Worm (Caenorhabditis elegans) whole organism, L4 larva: ENCODE results near the gene ZK370.4.

Experiments used
- D1046.2 ChIP-seq: fragments of 200-800 bp; sonication (Bioruptor generic); IDR thresholded peaks from 2 replicates; pipeline ENCODE4 v1.3.6; 2022; ENCODE audit warnings: missing genetic modification characterization, missing compliant biosample characterization
- F10B5.3 ChIP-seq: sonication (generic microtip); optimal IDR thresholded peaks from 2 replicates; lab custom pipeline; 2016; ENCODE audit warnings: mild to moderate bottlenecking, missing genetic modification characterization, missing compliant biosample characterization
- F26F4.8 ChIP-seq: fragments of 200-800 bp; sonication (Bioruptor generic); conservative IDR thresholded peaks from 2 replicates; pipeline ENCODE4 v1.3.6; 2022; ENCODE audit warnings: missing genetic modification characterization, missing compliant biosample characterization
- F49E8.2 ChIP-seq: sonication (generic microtip); optimal IDR thresholded peaks from 2 replicates; lab custom pipeline; 2016; ENCODE audit warnings: missing compliant biosample characterization, mild to moderate bottlenecking, missing genetic modification characterization, borderline replicate concordance
- R02D3.7 ChIP-seq: fragments of 150-350 bp; sonication (generic microtip); optimal IDR thresholded peaks from 3 replicates; lab custom pipeline; 2014; ENCODE audit warnings: missing biosample characterization, missing genetic modification characterization
- ZK337.2 ChIP-seq: fragments of 200-800 bp; sonication (Bioruptor generic); IDR thresholded peaks from 2 replicates; pipeline ENCODE4 v1.3.6; 2022; ENCODE audit warnings: missing genetic modification reagents, missing genetic modification characterization, missing compliant biosample characterization
- aly-2 ChIP-seq: sonication (generic microtip); optimal IDR thresholded peaks from 2 replicates; lab custom pipeline; 2018; ENCODE audit warnings: missing biosample characterization, missing genetic modification characterization
- ama-1 ChIP-seq: fragments of 150-350 bp; optimal IDR thresholded peaks from 2 replicates; lab custom pipeline; 2014; ENCODE audit warnings: inconsistent platforms, mixed read lengths
- ceh-20 ChIP-seq: fragments of 200-800 bp; sonication (Bioruptor generic); IDR thresholded peaks from 2 replicates; pipeline ENCODE4 v1.3.6; 2022; ENCODE audit warnings: missing genetic modification reagents, missing genetic modification characterization, missing compliant biosample characterization
- ceh-28 ChIP-seq: fragments of 150-350 bp; optimal IDR thresholded peaks from 2 replicates; lab custom pipeline; 2014; ENCODE audit warnings: missing biosample characterization, missing genetic modification reagents, missing genetic modification characterization
- cey-2 ChIP-seq: sonication (generic microtip); optimal IDR thresholded peaks from 3 replicates; lab custom pipeline; 2017; ENCODE audit warnings: missing genetic modification characterization, mild to moderate bottlenecking, missing compliant biosample characterization, antibody characterized with exemption, borderline replicate concordance; ENCODE audit not compliant: insufficient read depth
- daf-16 ChIP-seq, 3 experiments: sonication (generic microtip); optimal IDR thresholded peaks; 2 replicates each; lab custom pipeline; 2016 to 2017; ENCODE audit warnings: missing genetic modification characterization in 3 of 3, missing genetic modification reagents in 3 of 3, mild to moderate bottlenecking in 2 of 3, missing compliant biosample characterization in 2 of 3, missing biosample characterization in 1 of 3, moderate library complexity in 1 of 3
- daf-8 ChIP-seq: fragments of 200-800 bp; sonication (Bioruptor generic); IDR thresholded peaks from 2 replicates; pipeline ENCODE4 v1.3.6; 2022; ENCODE audit warnings: missing genetic modification characterization, missing compliant biosample characterization
- dmd-6 ChIP-seq: fragments of 200-800 bp; sonication (Bioruptor generic); IDR thresholded peaks from 2 replicates; pipeline ENCODE4 v1.3.6; 2022; ENCODE audit warnings: missing genetic modification reagents, missing genetic modification characterization, missing compliant biosample characterization
- dmd-9 ChIP-seq: fragments of 200-800 bp; sonication (Bioruptor generic); IDR thresholded peaks from 2 replicates; pipeline ENCODE4 v1.3.6; 2022; ENCODE audit warnings: missing genetic modification reagents, missing genetic modification characterization, missing compliant biosample characterization
- dpl-1 ChIP-seq: fragments of 150-350 bp; optimal IDR thresholded peaks from 2 replicates; lab custom pipeline; 2014; ENCODE audit warnings: missing biosample characterization, missing genetic modification reagents, missing genetic modification characterization
- duxl-1 ChIP-seq: sonication (generic microtip); optimal IDR thresholded peaks from 2 replicates; lab custom pipeline; 2016; ENCODE audit warnings: mild to moderate bottlenecking, missing genetic modification characterization, moderate library complexity, missing compliant biosample characterization; ENCODE audit not compliant: poor library complexity
- dve-1 ChIP-seq: sonication (generic microtip); optimal IDR thresholded peaks from 2 replicates; lab custom pipeline; 2017; ENCODE audit warnings: antibody characterized with exemption, mild to moderate bottlenecking, missing genetic modification characterization, missing compliant biosample characterization; ENCODE audit not compliant: insufficient read depth
- egl-27 ChIP-seq: sonication (generic microtip); optimal IDR thresholded peaks from 3 replicates; lab custom pipeline; 2017; ENCODE audit warnings: missing biosample characterization, missing genetic modification reagents, missing genetic modification characterization
- egl-43 ChIP-seq: fragments of 200-800 bp; sonication (Bioruptor generic); IDR thresholded peaks from 2 replicates; pipeline ENCODE4 v1.3.6; 2022; ENCODE audit warnings: missing genetic modification reagents, missing genetic modification characterization, missing compliant biosample characterization
- fkh-10 ChIP-seq: fragments of 150-350 bp; optimal IDR thresholded peaks from 2 replicates; lab custom pipeline; 2014; ENCODE audit warnings: missing biosample characterization, missing genetic modification reagents, missing genetic modification characterization
- fos-1 ChIP-seq: fragments of 150-350 bp; optimal IDR thresholded peaks from 2 replicates; lab custom pipeline; 2014; ENCODE audit warnings: missing biosample characterization, missing genetic modification characterization
- hlh-11 ChIP-seq: fragments of 200-800 bp; sonication (Bioruptor generic); optimal IDR thresholded peaks from 2 replicates; lab custom pipeline; 2018; ENCODE audit warnings: mild to moderate bottlenecking, missing genetic modification characterization, missing compliant biosample characterization
- hlh-30 ChIP-seq: sonication (generic microtip); optimal IDR thresholded peaks from 2 replicates; lab custom pipeline; 2017; ENCODE audit warnings: antibody characterized with exemption, mild to moderate bottlenecking, missing genetic modification characterization, missing compliant biosample characterization; ENCODE audit not compliant: insufficient read depth
- hmg-1.1 ChIP-seq: fragments of 200-800 bp; sonication (Bioruptor generic); IDR thresholded peaks from 2 replicates; pipeline ENCODE4 v1.3.6; 2022; ENCODE audit warnings: missing genetic modification reagents, missing genetic modification characterization, missing compliant biosample characterization
- lim-7 ChIP-seq: fragments of 200-800 bp; sonication (Bioruptor generic); IDR thresholded peaks from 2 replicates; pipeline ENCODE4 v1.3.6; 2022; ENCODE audit warnings: missing genetic modification characterization, missing compliant biosample characterization
- lin-1 ChIP-seq: fragments of 200-800 bp; sonication (Bioruptor generic); IDR thresholded peaks from 2 replicates; pipeline ENCODE4 v1.3.6; 2022; ENCODE audit warnings: missing genetic modification reagents, missing genetic modification characterization, missing compliant biosample characterization
- lin-38 ChIP-seq: fragments of 200-800 bp; sonication (Bioruptor generic); IDR thresholded peaks from 2 replicates; pipeline ENCODE4 v1.3.6; 2022; ENCODE audit warnings: missing genetic modification reagents, missing genetic modification characterization, missing compliant biosample characterization
- lsy-2 ChIP-seq, 2 experiments: fragments of 150-350 bp in 1 of 2; sonication (generic microtip) in 1 of 2; optimal IDR thresholded peaks; 2 replicates each; lab custom pipeline; 2014 to 2017; ENCODE audit warnings: missing biosample characterization in 2 of 2, missing genetic modification characterization in 2 of 2
- madf-5 ChIP-seq, 2 experiments: fragments of 200-800 bp; sonication (Bioruptor generic); IDR thresholded peaks; 2 replicates each; pipeline ENCODE4 v1.3.6; 2022; ENCODE audit warnings: missing compliant biosample characterization in 2 of 2, missing genetic modification characterization in 2 of 2
- madf-9 ChIP-seq: fragments of 200-800 bp; sonication (Bioruptor generic); conservative IDR thresholded peaks from 2 replicates; pipeline ENCODE4 v1.3.6; 2022; ENCODE audit warnings: missing genetic modification reagents, missing genetic modification characterization, missing compliant biosample characterization
- mdl-1 ChIP-seq, 2 experiments: fragments of 150-350 bp in 1 of 2; sonication (generic microtip) in 1 of 2; optimal IDR thresholded peaks; 2 replicates each; lab custom pipeline; 2014 to 2017; ENCODE audit warnings: missing biosample characterization in 2 of 2, missing genetic modification characterization in 2 of 2
- mdt-29 ChIP-seq: fragments of 200-800 bp; sonication (Bioruptor generic); IDR thresholded peaks from 2 replicates; pipeline ENCODE4 v1.3.6; 2022; ENCODE audit warnings: missing genetic modification reagents, missing genetic modification characterization, missing compliant biosample characterization
- mes-2 ChIP-seq: sonication (generic microtip); optimal IDR thresholded peaks from 2 replicates; lab custom pipeline; 2016; ENCODE audit warnings: missing genotype, mild to moderate bottlenecking, missing genetic modification characterization, missing compliant biosample characterization; ENCODE audit not compliant: poor library complexity, severe bottlenecking
- mxl-2 ChIP-seq: fragments of 200-800 bp; sonication (Bioruptor generic); conservative IDR thresholded peaks from 2 replicates; pipeline ENCODE4 v1.3.6; 2022; ENCODE audit warnings: missing genetic modification reagents, missing genetic modification characterization, missing compliant biosample characterization
- nhr-11 ChIP-seq: fragments of 150-350 bp; optimal IDR thresholded peaks from 2 replicates; lab custom pipeline; 2014; ENCODE audit warnings: missing biosample characterization, missing genetic modification characterization
- nhr-28 ChIP-seq: fragments of 150-350 bp; optimal IDR thresholded peaks from 2 replicates; lab custom pipeline; 2014; ENCODE audit warnings: missing biosample characterization, missing genetic modification characterization
- nhr-6 ChIP-seq: fragments of 150-350 bp; optimal IDR thresholded peaks from 2 replicates; lab custom pipeline; 2014; ENCODE audit warnings: missing biosample characterization, missing genetic modification characterization
- nhr-77 ChIP-seq: fragments of 150-350 bp; optimal IDR thresholded peaks from 2 replicates; lab custom pipeline; 2014; ENCODE audit warnings: missing biosample characterization, missing genetic modification characterization
- php-3 ChIP-seq: fragments of 200-800 bp; sonication (Bioruptor generic); IDR thresholded peaks from 2 replicates; pipeline ENCODE4 v1.3.6; 2022; ENCODE audit warnings: missing genetic modification reagents, missing genetic modification characterization, missing compliant biosample characterization
- pqm-1 ChIP-seq: sonication (generic microtip); optimal IDR thresholded peaks from 2 replicates; lab custom pipeline; 2017; ENCODE audit warnings: missing biosample characterization, missing genetic modification characterization
- saeg-2 ChIP-seq: fragments of 200-800 bp; sonication (Bioruptor generic); IDR thresholded peaks from 2 replicates; pipeline ENCODE4 v1.3.6; 2022; ENCODE audit warnings: missing genetic modification reagents, missing genetic modification characterization, missing compliant biosample characterization
- skn-1 ChIP-seq: fragments of 150-350 bp; optimal IDR thresholded peaks from 2 replicates; lab custom pipeline; 2014; ENCODE audit warnings: missing biosample characterization, missing genetic modification characterization
- snpc-1.2 ChIP-seq: fragments of 200-800 bp; sonication (Bioruptor generic); IDR thresholded peaks from 2 replicates; pipeline ENCODE4 v1.3.6; 2022; ENCODE audit warnings: missing genetic modification reagents, missing genetic modification characterization, missing compliant biosample characterization
- spr-1 ChIP-seq: sonication (generic microtip); optimal IDR thresholded peaks from 2 replicates; lab custom pipeline; 2016; ENCODE audit warnings: mild to moderate bottlenecking, missing genetic modification characterization, missing compliant biosample characterization
- tag-97 ChIP-seq: fragments of 200-800 bp; sonication (Bioruptor generic); IDR thresholded peaks from 2 replicates; pipeline ENCODE4 v1.3.6; 2022; ENCODE audit warnings: missing genetic modification characterization, missing compliant biosample characterization
- unc-39 ChIP-seq: sonication (generic microtip); optimal IDR thresholded peaks from 2 replicates; lab custom pipeline; 2017; ENCODE audit warnings: missing biosample characterization, missing genetic modification characterization
- zfp-2 ChIP-seq: sonication (generic microtip); optimal IDR thresholded peaks from 2 replicates; lab custom pipeline; 2016; ENCODE audit warnings: mild to moderate bottlenecking, missing genetic modification characterization, missing compliant biosample characterization
- zip-11 ChIP-seq: fragments of 200-800 bp; sonication (Bioruptor generic); IDR thresholded peaks from 2 replicates; pipeline ENCODE4 v1.3.6; 2022; ENCODE audit warnings: missing genetic modification characterization, missing compliant biosample characterization
- zip-2 ChIP-seq: fragments of 150-350 bp; optimal IDR thresholded peaks from 2 replicates; lab custom pipeline; 2014; ENCODE audit warnings: missing biosample characterization, missing genetic modification characterization

Gene ZK370.4

ce11 chrIII:8685590-8686240 lies 45.5 kb downstream of the ZK370.4 start:
- TF ChIP-seq ceh-20 (no peak), nhr-6 (tag; lab: Kevin White, UChicago) (no peak), php-3 (GFP tag; lab: Robert Waterston, UW) (no peak), fos-1 (tag; lab: Kevin White, UChicago) (no peak), D1046.2 (GFP tag; lab: Robert Waterston, UW) (no peak), lim-7 (no peak), spr-1 (tag; lab: Kevin White, UChicago) (no peak), lsy-2 (tag; optimal IDR thresholded peaks at IDR 0.05; lab: Kevin White, UChicago) (no peak), dpl-1 (GFP tag; lab: Kevin White, UChicago) (no peak), madf-5 (GFP tag; IDR thresholded peaks at IDR 0.05; lab: Robert Waterston, UW) (no peak), zip-2 (tag; lab: Kevin White, UChicago) (no peak), lin-38 (GFP tag; lab: Robert Waterston, UW) (peak; percentile 64), F26F4.8 (GFP tag; lab: Robert Waterston, UW) (no peak), F49E8.2 (tag; lab: Kevin White, UChicago) (no peak), skn-1 (no peak), mdt-29 (GFP tag; lab: Robert Waterston, UW) (0 out of 2 replicates have a peak, but pooled peaks have one; percentile 50), F10B5.3 (tag; lab: Kevin White, UChicago) (no peak), daf-16 (GFP tag; optimal IDR thresholded peaks at IDR 0.05; lab: Kevin White, UChicago) (no peak), daf-16 (tag; optimal IDR thresholded peaks at IDR 0.05; lab: Kevin White, UChicago) (peak; percentile 36), hlh-11 (tag; lab: Kevin White, UChicago) (peak; percentile 35), lin-1 (GFP tag; lab: Robert Waterston, UW) (0 out of 2 replicates have a peak, but pooled peaks have one; percentile 15), R02D3.7 (no peak), dve-1 (peak; percentile 46), pqm-1 (tag; lab: Kevin White, UChicago) (no peak), madf-9 (GFP tag; lab: Robert Waterston, UW) (no peak), cey-2 (no peak), egl-27 (tag; lab: Kevin White, UChicago) (no peak), mes-2 (tag; lab: Kevin White, UChicago) (peak; percentile 4), nhr-11 (tag; lab: Kevin White, UChicago) (no peak), duxl-1 (no peak), hmg-1.1 (no peak), dmd-6 (0 out of 2 replicates have a peak, but pooled peaks have one; percentile 23), zfp-2 (tag; lab: Kevin White, UChicago) (no peak), ama-1 (lab: Kevin White, UChicago) (no peak), egl-43 (peak; percentile 45; the same call in 1 of the 2 replicates), daf-8 (GFP tag; lab: Robert Waterston, UW) (no peak), fkh-10 (GFP tag; lab: Kevin White, UChicago) (no peak), nhr-28 (tag; lab: Kevin White, UChicago) (no peak), nhr-77 (tag; lab: Kevin White, UChicago) (no peak), unc-39 (no peak), dmd-9 (GFP tag; lab: Robert Waterston, UW) (no peak), ceh-28 (tag; lab: Kevin White, UChicago) (no peak), aly-2 (tag; lab: Kevin White, UChicago) (no peak), saeg-2 (GFP tag; lab: Robert Waterston, UW) (no peak), hlh-30 (tag; lab: Kevin White, UChicago) (no peak), ZK337.2 (GFP tag; lab: Robert Waterston, UW) (no peak), tag-97 (no peak), zip-11 (GFP tag; lab: Robert Waterston, UW) (no peak), snpc-1.2 (GFP tag; lab: Robert Waterston, UW) (no peak), mxl-2 (no peak), mdl-1 (tag; optimal IDR thresholded peaks at IDR 0.05; lab: Kevin White, UChicago) (no peak)
